Worm (Caenorhabditis elegans) whole organism, L4/young adult: ENCODE measurements around the gene C16C8.27.

Experiments used
- W03F9.2 ChIP-seq: fragments of 150-350 bp; optimal IDR thresholded peaks from 2 replicates; lab custom pipeline; 2014; ENCODE audit warnings: missing biosample characterization, missing genetic modification characterization
- dao-5 ChIP-seq: sonication (generic microtip); optimal IDR thresholded peaks from 2 replicates; lab custom pipeline; 2016; ENCODE audit warnings: missing genotype, missing genetic modification characterization, moderate library complexity, missing compliant biosample characterization
- him-1 ChIP-seq: sonication (generic microtip); optimal IDR thresholded peaks from 2 replicates; lab custom pipeline; 2016; ENCODE audit warnings: missing genotype, missing genetic modification reagents, missing genetic modification characterization, missing compliant biosample characterization

ce11 chrII:3429400-3429799, 12.1 kb upstream of the C16C8.27 start, which contains the start of gene C16C8.18:
- TF ChIP-seq him-1 (tag; lab: Kevin White, UChicago) (no peak), dao-5 (no peak), W03F9.2 (tag; lab: Kevin White, UChicago) (no peak)
